Worm (Caenorhabditis elegans): ENCODE measurements around the gene trap-2.

- TF ChIP-seq ceh-82 (tag; optimal IDR thresholded peaks at IDR 0.05), result peak; percentile 6 to 64 (median 19)
- TF ChIP-seq nhr-76 (tag; optimal IDR thresholded peaks at IDR 0.05), result no peak
- no peak for TF ChIP-seq irx-1 (tag; optimal IDR thresholded peaks at IDR 0.05)
- no peak for TF ChIP-seq unc-30 (tag; optimal IDR thresholded peaks at IDR 0.05)
- TF ChIP-seq ceh-63 (GFP tag; optimal IDR thresholded peaks at IDR 0.05), result peak; percentile 1
- TF ChIP-seq nhr-11 (tag; optimal IDR thresholded peaks at IDR 0.05), result no peak
- no peak for TF ChIP-seq lin-15B (tag; optimal IDR thresholded peaks at IDR 0.05)
These were observed 7.3 kb downstream of the trap-2 start for ce11 chrX:760579-760978.
